Fruit fly (Drosophila melanogaster) whole organism, embryonic: ENCODE results near the gene CG5265.
A peak's percentile ranks its signal among the peaks of the same experiment; 100 is the strongest.

Source experiments
- ATbp ChIP-seq: fragments of 200-800 bp; sonication (Bioruptor generic); optimal IDR thresholded peaks from 2 replicates; lab custom pipeline; 2017; ENCODE audit warnings: missing biosample characterization, mild to moderate bottlenecking, missing genetic modification characterization, missing genetic modification reagents
- Adf1 ChIP-seq: fragments of 200-800 bp; sonication (Bioruptor generic); IDR thresholded peaks from 2 replicates; pipeline ENCODE4 v1.3.6; 2022; ENCODE audit warnings: missing biosample characterization, missing genetic modification characterization
- B-H2 ChIP-seq: fragments of 200-800 bp; sonication (Bioruptor generic); optimal IDR thresholded peaks from 2 replicates; lab custom pipeline; 2018; ENCODE audit warnings: missing biosample characterization, mild to moderate bottlenecking, missing genetic modification characterization
- CG10462 ChIP-seq: fragments of 200-800 bp; sonication (Bioruptor generic); optimal IDR thresholded peaks from 2 replicates; lab custom pipeline; 2016; ENCODE audit warnings: missing biosample characterization, missing genetic modification characterization
- CG10565 ChIP-seq: fragments of 200-800 bp; sonication (Bioruptor generic); optimal IDR thresholded peaks from 3 replicates; lab custom pipeline; 2016; ENCODE audit warnings: missing biosample characterization, mild to moderate bottlenecking, missing genetic modification characterization
- CG10979 ChIP-seq: fragments of 200-800 bp; sonication (Bioruptor generic); optimal IDR thresholded peaks from 2 replicates; lab custom pipeline; 2018; ENCODE audit warnings: missing biosample characterization, mild to moderate bottlenecking, missing genetic modification characterization, moderate library complexity
- CG11247 ChIP-seq: fragments of 200-800 bp; sonication (Bioruptor generic); IDR thresholded peaks from 2 replicates; pipeline ENCODE4 v1.3.6; 2022; ENCODE audit warnings: missing biosample characterization, missing genetic modification characterization
- CG11504 ChIP-seq: fragments of 200-800 bp; sonication (Bioruptor generic); optimal IDR thresholded peaks from 3 replicates; lab custom pipeline; 2019; ENCODE audit warnings: missing biosample characterization, mild to moderate bottlenecking, missing genetic modification characterization, moderate library complexity
- CG11695 ChIP-seq: fragments of 200-800 bp; sonication (Bioruptor generic); IDR thresholded peaks from 3 replicates; pipeline ENCODE4 v1.3.6; 2022; ENCODE audit warnings: missing biosample characterization, missing genetic modification characterization
- CG11696 ChIP-seq: fragments of 200-800 bp; sonication (Bioruptor generic); IDR thresholded peaks from 2 replicates; pipeline ENCODE4 v1.3.6; 2022; ENCODE audit warnings: missing biosample characterization, missing genetic modification characterization
- CG12219 ChIP-seq: fragments of 200-800 bp; sonication (Bioruptor generic); optimal IDR thresholded peaks from 3 replicates; lab custom pipeline; 2018; ENCODE audit warnings: missing biosample characterization, mild to moderate bottlenecking, missing genetic modification characterization
- CG13424 ChIP-seq: fragments of 200-800 bp; sonication (Bioruptor generic); optimal IDR thresholded peaks from 2 replicates; lab custom pipeline; 2019; ENCODE audit warnings: missing biosample characterization, mild to moderate bottlenecking, missing genetic modification characterization, moderate library complexity
- CG14710 ChIP-seq: fragments of 200-800 bp; sonication (Bioruptor generic); optimal IDR thresholded peaks from 3 replicates; lab custom pipeline; 2019; ENCODE audit warnings: missing biosample characterization, mild to moderate bottlenecking, missing genetic modification characterization, moderate library complexity
- CG14965 ChIP-seq: fragments of 200-800 bp; sonication (Bioruptor generic); optimal IDR thresholded peaks from 2 replicates; lab custom pipeline; 2016; ENCODE audit warnings: missing biosample characterization, missing genetic modification characterization, borderline replicate concordance
- CG18011 ChIP-seq: fragments of 200-800 bp; sonication (Bioruptor generic); optimal IDR thresholded peaks from 2 replicates; lab custom pipeline; 2017; ENCODE audit warnings: missing biosample characterization, missing genetic modification characterization, mild to moderate bottlenecking, moderate library complexity, missing genotype
- CG18599 ChIP-seq: fragments of 200-800 bp; sonication (Bioruptor generic); optimal IDR thresholded peaks from 3 replicates; lab custom pipeline; 2017; ENCODE audit warnings: missing biosample characterization, missing genetic modification characterization, mild to moderate bottlenecking, moderate library complexity, missing genetic modification reagents
- CG2678 ChIP-seq: fragments of 200-800 bp; sonication (Bioruptor generic); optimal IDR thresholded peaks from 3 replicates; lab custom pipeline; 2019; ENCODE audit warnings: missing biosample characterization, mild to moderate bottlenecking, missing genetic modification characterization, moderate library complexity
- CG2712 ChIP-seq: fragments of 200-800 bp; optimal IDR thresholded peaks from 3 replicates; lab custom pipeline; 2019; ENCODE audit warnings: missing biosample characterization, mild to moderate bottlenecking, missing genetic modification characterization, moderate library complexity
- CG31441 ChIP-seq: fragments of 200-800 bp; sonication (Bioruptor generic); IDR thresholded peaks from 2 replicates; pipeline ENCODE4 v1.3.6; 2022; ENCODE audit warnings: missing biosample characterization, missing genetic modification characterization
- CG3407 ChIP-seq: fragments of 200-800 bp; sonication (Bioruptor generic); optimal IDR thresholded peaks from 2 replicates; lab custom pipeline; 2018; ENCODE audit warnings: missing biosample characterization, mild to moderate bottlenecking, missing genetic modification characterization
- CG4328 ChIP-seq: fragments of 200-800 bp; sonication (Bioruptor generic); optimal IDR thresholded peaks from 3 replicates; lab custom pipeline; 2017; ENCODE audit warnings: missing biosample characterization, missing genetic modification reagents, missing genetic modification characterization
- CG4617 ChIP-seq: fragments of 200-800 bp; sonication (Bioruptor generic); optimal IDR thresholded peaks from 3 replicates; lab custom pipeline; 2016; ENCODE audit warnings: missing biosample characterization, missing genetic modification characterization, borderline replicate concordance
- CG7987 ChIP-seq: fragments of 200-800 bp; sonication (Bioruptor generic); optimal IDR thresholded peaks from 2 replicates; lab custom pipeline; 2018; ENCODE audit warnings: missing biosample characterization, mild to moderate bottlenecking, missing genetic modification characterization, moderate library complexity
- CG9215 ChIP-seq: fragments of 200-800 bp; sonication (Bioruptor generic); IDR thresholded peaks from 2 replicates; pipeline ENCODE4 v1.3.6; 2022; ENCODE audit warnings: missing biosample characterization, missing genetic modification characterization
- CG9817 ChIP-seq: fragments of 200-800 bp; sonication (Bioruptor generic); optimal IDR thresholded peaks from 2 replicates; lab custom pipeline; 2018; ENCODE audit warnings: missing biosample characterization, mild to moderate bottlenecking, missing genetic modification characterization, moderate library complexity
- Dad ChIP-seq: fragments of 200-800 bp; sonication (Bioruptor generic); optimal IDR thresholded peaks from 3 replicates; lab custom pipeline; 2016; ENCODE audit warnings: missing biosample characterization, missing genetic modification characterization
- Hand ChIP-seq: fragments of 200-800 bp; sonication (Bioruptor generic); optimal IDR thresholded peaks from 2 replicates; lab custom pipeline; 2017; ENCODE audit warnings: mild to moderate bottlenecking, missing biosample characterization, missing genetic modification reagents, missing genetic modification characterization
- NC2β ChIP-seq: fragments of 200-800 bp; sonication (Bioruptor generic); optimal IDR thresholded peaks from 2 replicates; lab custom pipeline; 2016; ENCODE audit warnings: missing biosample characterization, missing genetic modification characterization
- Tbp ChIP-seq: fragments of >200 bp; optimal IDR thresholded peaks from 2 replicates; lab custom pipeline; 2018; ENCODE audit warnings: missing biosample characterization, missing genetic modification characterization
- Vsx1 ChIP-seq: fragments of 200-800 bp; sonication (Bioruptor generic); optimal IDR thresholded peaks from 2 replicates; lab custom pipeline; 2017; ENCODE audit warnings: missing biosample characterization, mild to moderate bottlenecking, missing genetic modification characterization, missing genetic modification reagents
- chm ChIP-seq: fragments of 200-800 bp; sonication (Bioruptor generic); IDR thresholded peaks from 2 replicates; pipeline ENCODE4 v1.3.6; 2022; ENCODE audit warnings: missing biosample characterization, missing genetic modification characterization
- crc ChIP-seq: fragments of 200-800 bp; sonication (Bioruptor generic); optimal IDR thresholded peaks from 2 replicates; lab custom pipeline; 2016; ENCODE audit warnings: missing biosample characterization, missing genetic modification characterization
- crp ChIP-seq, 2 experiments: fragments of 200-800 bp; sonication (Bioruptor generic); optimal IDR thresholded peaks; 2 replicates in 1 of 2; 3 replicates in 1 of 2; lab custom pipeline; 2017; ENCODE audit warnings: missing biosample characterization in 2 of 2, missing genetic modification characterization in 2 of 2, mild to moderate bottlenecking in 1 of 2, moderate library complexity in 1 of 2
- fd102C ChIP-seq: fragments of 200-800 bp; sonication (Bioruptor generic); optimal IDR thresholded peaks from 2 replicates; lab custom pipeline; 2018; ENCODE audit warnings: missing biosample characterization, mild to moderate bottlenecking, missing genetic modification characterization, moderate library complexity
- gfzf ChIP-seq: fragments of 200-800 bp; sonication (Bioruptor generic); optimal IDR thresholded peaks from 2 replicates; lab custom pipeline; 2016; ENCODE audit warnings: missing biosample characterization, mild to moderate bottlenecking, missing genetic modification characterization, moderate library complexity
- kni ChIP-seq: fragments of 200-800 bp; sonication (Bioruptor generic); optimal IDR thresholded peaks from 3 replicates; lab custom pipeline; 2017; ENCODE audit warnings: mild to moderate bottlenecking, missing biosample characterization, missing genetic modification reagents, missing genetic modification characterization
- lbe ChIP-seq: fragments of 200-800 bp; sonication (Bioruptor generic); optimal IDR thresholded peaks from 2 replicates; lab custom pipeline; 2016; ENCODE audit warnings: missing biosample characterization, mild to moderate bottlenecking, missing genetic modification characterization
- mirr ChIP-seq: fragments of 200-800 bp; sonication (Bioruptor generic); optimal IDR thresholded peaks from 3 replicates; lab custom pipeline; 2018; ENCODE audit warnings: missing biosample characterization, mild to moderate bottlenecking, missing genetic modification characterization
- nau ChIP-seq: fragments of 200-800 bp; sonication (Bioruptor generic); optimal IDR thresholded peaks from 3 replicates; lab custom pipeline; 2017; ENCODE audit warnings: missing biosample characterization, mild to moderate bottlenecking, missing genetic modification characterization, missing genetic modification reagents
- oc ChIP-seq: fragments of 200-800 bp; sonication (Bioruptor generic); optimal IDR thresholded peaks from 2 replicates; lab custom pipeline; 2018; ENCODE audit warnings: missing biosample characterization, mild to moderate bottlenecking, missing genetic modification characterization, moderate library complexity
- odd ChIP-seq: fragments of 200-800 bp; sonication (Bioruptor generic); optimal IDR thresholded peaks from 2 replicates; lab custom pipeline; 2017; ENCODE audit warnings: missing biosample characterization, mild to moderate bottlenecking, missing genetic modification characterization
- onecut ChIP-seq: fragments of 200-800 bp; sonication (Bioruptor generic); IDR thresholded peaks from 2 replicates; pipeline ENCODE4 v1.3.6; 2022; ENCODE audit warnings: missing biosample characterization, missing genetic modification characterization
- phol ChIP-seq: fragments of 200-800 bp; sonication (Bioruptor generic); optimal IDR thresholded peaks from 3 replicates; lab custom pipeline; 2018; ENCODE audit warnings: missing biosample characterization, mild to moderate bottlenecking, missing genetic modification characterization, moderate library complexity
- ranshi ChIP-seq: fragments of 200-800 bp; sonication (Bioruptor generic); IDR thresholded peaks from 2 replicates; pipeline ENCODE4 v1.3.6; 2022; ENCODE audit warnings: missing biosample characterization, missing genetic modification characterization
- salm ChIP-seq: fragments of 200-800 bp; sonication (Bioruptor generic); optimal IDR thresholded peaks from 2 replicates; lab custom pipeline; 2018; ENCODE audit warnings: missing biosample characterization, mild to moderate bottlenecking, missing genetic modification characterization
- sens ChIP-seq: fragments of 200-800 bp; sonication (Bioruptor generic); peaks from one replicate; lab custom pipeline; 2016; ENCODE audit warnings: missing biosample characterization, missing genetic modification characterization
- tna ChIP-seq: fragments of 200-800 bp; sonication (Bioruptor generic); IDR thresholded peaks from 2 replicates; pipeline ENCODE4 v1.3.6; 2022; ENCODE audit warnings: missing biosample characterization, missing genetic modification characterization; ENCODE audit not compliant: partially characterized antibody
- unpg ChIP-seq: fragments of 200-800 bp; sonication (Bioruptor generic); optimal IDR thresholded peaks from 3 replicates; lab custom pipeline; 2018; ENCODE audit warnings: missing biosample characterization, mild to moderate bottlenecking, missing genetic modification characterization, moderate library complexity
- wek ChIP-seq: fragments of 200-800 bp; sonication (Bioruptor generic); optimal IDR thresholded peaks from 3 replicates; lab custom pipeline; 2018; ENCODE audit warnings: missing biosample characterization, mild to moderate bottlenecking, missing genetic modification characterization, moderate library complexity
- wor ChIP-seq: fragments of 200-800 bp; sonication (Bioruptor generic); IDR thresholded peaks from 2 replicates; pipeline ENCODE4 v1.3.6; 2022; ENCODE audit warnings: missing biosample characterization, missing genetic modification characterization

Gene CG5265

DNA sequence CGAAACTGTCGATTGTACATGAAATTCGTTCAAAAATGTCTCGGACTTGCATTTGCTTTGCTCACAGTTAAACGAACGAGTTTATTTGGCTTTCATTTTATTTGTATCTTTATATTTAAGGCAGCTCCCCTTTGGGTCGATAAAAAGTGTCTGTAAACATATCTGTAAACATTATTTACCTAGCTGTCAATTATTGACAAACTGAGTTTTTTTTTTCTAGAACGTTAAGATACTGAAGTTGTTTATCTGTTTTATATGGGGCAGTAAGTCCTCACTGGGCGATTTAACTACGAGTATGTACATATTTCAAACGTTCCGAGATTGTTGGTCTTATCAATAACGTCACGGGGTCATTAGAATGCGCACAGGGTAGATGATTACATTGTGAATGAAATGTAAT lies 23.1 kb upstream of the CG5265 start (continued):
- no peak for TF ChIP-seq CG10565 (GFP tag; lab: Kevin White, UChicago)
- TF ChIP-seq CG10462 (GFP tag; lab: Kevin White, UChicago) = no peak
- no peak for TF ChIP-seq B-H2 (GFP tag; lab: Kevin White, UChicago)
- TF ChIP-seq ranshi (GFP tag; lab: Robert Waterston, UW) = no peak
- TF ChIP-seq CG13424 (tag; lab: Kevin White, UChicago) = peak; percentile 22
- no peak for TF ChIP-seq CG9215
- peak; percentile 15; the same call in 1 of the 3 replicates for TF ChIP-seq CG11695
- TF ChIP-seq CG18599 (GFP tag; lab: Kevin White, UChicago) = peak; percentile 10
- no peak for TF ChIP-seq CG4617
- no peak for TF ChIP-seq Hand (GFP tag; lab: Kevin White, UChicago)
- TF ChIP-seq kni = peak; percentile 62
- no peak for TF ChIP-seq Dad
- peak; percentile 9 for TF ChIP-seq CG18011 (GFP tag; lab: Kevin White, UChicago)
- TF ChIP-seq Tbp = no peak
- no peak for TF ChIP-seq wor (GFP tag; lab: Robert Waterston, UW)
- peak; percentile 56 for TF ChIP-seq salm (tag; lab: Kevin White, UChicago)
- TF ChIP-seq CG4328 (GFP tag; lab: Kevin White, UChicago) = peak; percentile 31
- peak; percentile 31 for TF ChIP-seq wek (GFP tag; lab: Kevin White, UChicago)
- no peak for TF ChIP-seq crp (GFP tag; optimal IDR thresholded peaks at IDR 0.05; lab: Kevin White, UChicago)
- TF ChIP-seq CG11247 (GFP tag; lab: Robert Waterston, UW) = no peak
- peak; percentile 57 for TF ChIP-seq odd (GFP tag; lab: Kevin White, UChicago)
- peak; percentile 70 for TF ChIP-seq sens (GFP tag; lab: Kevin White, UChicago)
- no peak for TF ChIP-seq tna
- peak; percentile 37 for TF ChIP-seq CG12219 (GFP tag; lab: Kevin White, UChicago)
- TF ChIP-seq Vsx1 = no peak
- no peak for TF ChIP-seq CG10979 (tag; lab: Kevin White, UChicago)
- peak; percentile 15; the same call in 1 of the 2 replicates for TF ChIP-seq onecut (GFP tag; lab: Robert Waterston, UW)
- TF ChIP-seq chm (GFP tag; lab: Robert Waterston, UW) = no peak
- TF ChIP-seq CG14710 (tag; lab: Kevin White, UChicago) = peak; percentile 39
- TF ChIP-seq mirr (GFP tag; lab: Kevin White, UChicago) = peak; percentile 52
- peak; percentile 46 for TF ChIP-seq unpg (GFP tag; lab: Kevin White, UChicago)
- no peak for TF ChIP-seq CG11696 (GFP tag; lab: Robert Waterston, UW)
- TF ChIP-seq phol (tag; lab: Kevin White, UChicago) = no peak
- TF ChIP-seq CG3407 (GFP tag; lab: Kevin White, UChicago) = peak; percentile 55
- TF ChIP-seq CG2712 (tag; lab: Kevin White, UChicago) = peak; percentile 40
- TF ChIP-seq NC2β (GFP tag; lab: Kevin White, UChicago) = no peak
- peak; percentile 50 for TF ChIP-seq ATbp
- TF ChIP-seq gfzf (GFP tag; lab: Kevin White, UChicago) = no peak
- TF ChIP-seq Adf1 (GFP tag; lab: Robert Waterston, UW) = no peak
- peak; percentile 64 for TF ChIP-seq CG2678
- TF ChIP-seq oc (tag; lab: Kevin White, UChicago) = no peak
- no peak for TF ChIP-seq CG9817
- TF ChIP-seq nau (GFP tag; lab: Kevin White, UChicago) = peak; percentile 35
- TF ChIP-seq CG7987 (GFP tag; lab: Kevin White, UChicago) = peak; percentile 4
- no peak; the same call in 1 of the 2 replicates for TF ChIP-seq CG31441
- no peak for TF ChIP-seq fd102C (GFP tag; lab: Kevin White, UChicago)
- peak; percentile 45 for TF ChIP-seq lbe (GFP tag; lab: Kevin White, UChicago)
- no peak for TF ChIP-seq CG11504 (tag; lab: Kevin White, UChicago)
- TF ChIP-seq crc (GFP tag; lab: Kevin White, UChicago) = no peak
- no peak for TF ChIP-seq CG14965 (GFP tag; lab: Kevin White, UChicago)
